Worm (Caenorhabditis elegans) whole organism, L2 larva: ENCODE data around the gene F13D11.3.

Experiments
- R02D3.7 ChIP-seq: fragments of 150-350 bp; optimal IDR thresholded peaks from 2 replicates; lab custom pipeline; 2014; ENCODE audit warnings: missing biosample characterization, missing genetic modification characterization
- dmd-4 ChIP-seq: sonication (generic microtip); optimal IDR thresholded peaks from 2 replicates; lab custom pipeline; 2017; ENCODE audit warnings: missing biosample characterization, missing genetic modification characterization
- egl-27 ChIP-seq: sonication (generic microtip); optimal IDR thresholded peaks from 3 replicates; lab custom pipeline; 2017; ENCODE audit warnings: missing biosample characterization, missing genetic modification reagents, missing genetic modification characterization
- nhr-11 ChIP-seq: fragments of 150-350 bp; optimal IDR thresholded peaks from 2 replicates; lab custom pipeline; 2014; ENCODE audit warnings: missing biosample characterization, missing genetic modification characterization
- nhr-12 ChIP-seq: fragments of 150-350 bp; optimal IDR thresholded peaks from 2 replicates; lab custom pipeline; 2014; ENCODE audit warnings: missing biosample characterization, missing genetic modification characterization
- nhr-23 ChIP-seq: fragments of 150-350 bp; optimal IDR thresholded peaks from 2 replicates; lab custom pipeline; 2014; ENCODE audit warnings: missing biosample characterization, missing genetic modification reagents, missing genetic modification characterization
- nhr-25 ChIP-seq: fragments of 150-350 bp; sonication (generic microtip); optimal IDR thresholded peaks from 3 replicates; lab custom pipeline; 2014; ENCODE audit warnings: missing biosample characterization, missing genetic modification characterization
- zag-1 ChIP-seq: fragments of 150-350 bp; optimal IDR thresholded peaks from 2 replicates; lab custom pipeline; 2014; ENCODE audit warnings: missing biosample characterization, missing genetic modification characterization
- ztf-11 ChIP-seq: sonication (generic microtip); optimal IDR thresholded peaks from 2 replicates; lab custom pipeline; 2017; ENCODE audit warnings: missing biosample characterization, missing genetic modification characterization

ce11 chrX:5763292-5763691, 42.4 kb downstream of the F13D11.3 start, which contains the start of gene tag-294:
- TF ChIP-seq nhr-11 (tag; lab: Kevin White, UChicago) (no peak), zag-1 (tag; lab: Kevin White, UChicago) (no peak), dmd-4 (tag; lab: Kevin White, UChicago) (no peak), R02D3.7 (tag; lab: Kevin White, UChicago) (no peak), nhr-12 (tag; lab: Kevin White, UChicago) (no peak), egl-27 (no peak), ztf-11 (tag; lab: Kevin White, UChicago) (no peak), nhr-25 (tag; lab: Kevin White, UChicago) (no peak), nhr-23 (tag; lab: Kevin White, UChicago) (no peak)
